Worm (Caenorhabditis elegans) whole organism, young adult: ENCODE data around the gene gyf-1.

Source experiments
- hlh-12 ChIP-seq: sonication (generic microtip); optimal IDR thresholded peaks from 2 replicates; lab custom pipeline; 2016; ENCODE audit warnings: missing genetic modification characterization, missing compliant biosample characterization
- ztf-25 ChIP-seq: fragments of 200-800 bp; sonication (Bioruptor generic); IDR thresholded peaks from 2 replicates; pipeline ENCODE4 v1.3.6; 2022; ENCODE audit warnings: missing genetic modification reagents, missing genetic modification characterization, missing compliant biosample characterization

DNA sequence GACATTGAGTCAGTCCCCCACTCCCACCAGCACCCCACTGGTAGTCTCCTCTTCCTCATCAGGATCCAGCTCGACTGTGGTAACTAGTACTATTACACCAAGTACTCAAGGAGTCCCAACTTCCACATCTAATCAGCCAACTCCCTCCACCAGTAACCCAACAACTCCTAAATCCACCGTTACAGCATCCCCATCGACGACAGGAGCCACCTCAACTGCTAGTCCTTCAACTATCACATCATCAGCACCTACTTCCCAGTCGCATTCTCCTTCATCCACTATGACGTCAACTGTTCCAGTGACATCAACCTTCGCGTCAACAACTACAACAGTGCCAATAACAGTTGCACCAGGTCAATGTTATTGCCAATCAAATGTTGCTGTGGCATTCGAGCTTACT, 15.5 kb upstream of the gyf-1 start:
- TF ChIP-seq hlh-12 (tag; lab: Kevin White, UChicago) (no peak), ztf-25 (GFP tag; lab: Robert Waterston, UW) (no peak)
